Worm (Caenorhabditis elegans) whole organism, young adult: ENCODE results near the gene pgl-2.

ENCODE experiments used
- B0336.3 ChIP-seq: fragments of 200-800 bp; sonication (Bioruptor generic); IDR thresholded peaks from 2 replicates; pipeline ENCODE4 v1.3.6; 2022; ENCODE audit warnings: missing genetic modification characterization, missing compliant biosample characterization
- F10E7.11 ChIP-seq: sonication (generic microtip); optimal IDR thresholded peaks from 2 replicates; lab custom pipeline; 2017; ENCODE audit warnings: mild to moderate bottlenecking, missing genetic modification characterization, moderate library complexity, missing compliant biosample characterization
- F22D6.2 ChIP-seq: sonication (generic microtip); optimal IDR thresholded peaks from 2 replicates; lab custom pipeline; 2016; ENCODE audit warnings: mild to moderate bottlenecking, missing genetic modification characterization, missing compliant biosample characterization
- F37B4.10 ChIP-seq: fragments of 200-800 bp; sonication (Bioruptor generic); IDR thresholded peaks from 2 replicates; pipeline ENCODE4 v1.3.6; 2022; ENCODE audit warnings: missing genetic modification characterization, missing compliant biosample characterization
- F52B5.7 ChIP-seq: sonication (generic microtip); optimal IDR thresholded peaks from 2 replicates; lab custom pipeline; 2016; ENCODE audit warnings: mild to moderate bottlenecking, missing genetic modification characterization, missing compliant biosample characterization
- F55B11.4 ChIP-seq: sonication (generic microtip); optimal IDR thresholded peaks from 2 replicates; lab custom pipeline; 2016; ENCODE audit warnings: missing compliant biosample characterization, missing genetic modification characterization, borderline replicate concordance; ENCODE audit not compliant: insufficient read depth
- F57A8.1 ChIP-seq: fragments of 200-800 bp; sonication (Bioruptor generic); optimal IDR thresholded peaks from 2 replicates; lab custom pipeline; 2018; ENCODE audit warnings: mild to moderate bottlenecking, missing genetic modification characterization, moderate library complexity, missing compliant biosample characterization
- K12H6.12 ChIP-seq: fragments of 200-800 bp; sonication (Bioruptor generic); optimal IDR thresholded peaks from 2 replicates; lab custom pipeline; 2018; ENCODE audit warnings: mild to moderate bottlenecking, missing genetic modification characterization, missing compliant biosample characterization
- T07F8.4 ChIP-seq: sonication (generic microtip); optimal IDR thresholded peaks from 2 replicates; lab custom pipeline; 2016; ENCODE audit warnings: mild to moderate bottlenecking, missing genetic modification characterization, moderate library complexity, missing compliant biosample characterization
- ZK185.1 ChIP-seq: sonication (generic microtip); optimal IDR thresholded peaks from 2 replicates; lab custom pipeline; 2016; ENCODE audit warnings: mild to moderate bottlenecking, missing genetic modification characterization, missing compliant biosample characterization; ENCODE audit not compliant: poor library complexity, severe bottlenecking
- akir-1 ChIP-seq: fragments of 200-800 bp; sonication (Bioruptor generic); optimal IDR thresholded peaks from 2 replicates; lab custom pipeline; 2018; ENCODE audit warnings: mild to moderate bottlenecking, missing genetic modification characterization, moderate library complexity, missing compliant biosample characterization
- ama-1 ChIP-seq, 3 experiments: fragments of 150-350 bp in 1 of 3; sonication (generic microtip) in 2 of 3; optimal IDR thresholded peaks; 2 replicates each; lab custom pipeline; 2014 to 2018; ENCODE audit warnings: missing biosample characterization in 2 of 3, missing genetic modification characterization in 2 of 3, missing genetic modification reagents in 2 of 3
- aptf-3 ChIP-seq: fragments of 200-800 bp; sonication (Bioruptor generic); IDR thresholded peaks from 2 replicates; pipeline ENCODE4 v1.3.6; 2022; ENCODE audit warnings: missing genetic modification characterization, missing compliant biosample characterization
- attf-6 ChIP-seq: fragments of 200-800 bp; sonication (Bioruptor generic); IDR thresholded peaks from 2 replicates; pipeline ENCODE4 v1.3.6; 2022; ENCODE audit warnings: missing genetic modification reagents, missing genetic modification characterization, missing compliant biosample characterization
- bed-2 ChIP-seq: fragments of 200-800 bp; sonication (Bioruptor generic); IDR thresholded peaks from 2 replicates; pipeline ENCODE4 v1.3.6; 2022; ENCODE audit warnings: missing genetic modification reagents, missing genetic modification characterization, missing compliant biosample characterization
- ccch-3 ChIP-seq: fragments of 200-800 bp; sonication (Bioruptor generic); optimal IDR thresholded peaks from 2 replicates; lab custom pipeline; 2018; ENCODE audit warnings: mild to moderate bottlenecking, missing genetic modification characterization, missing compliant biosample characterization
- cebp-1 ChIP-seq, 2 experiments: fragments of 200-800 bp in 1 of 2; sonication (Bioruptor generic) in 1 of 2; sonication (generic microtip) in 1 of 2; IDR thresholded peaks in 1 of 2; optimal IDR thresholded peaks in 1 of 2; 2 replicates each; pipeline versions ENCODE4 v1.3.6 to Lab custom; 2017 to 2022; ENCODE audit warnings: missing compliant biosample characterization in 2 of 2, missing genetic modification characterization in 2 of 2, mild to moderate bottlenecking in 1 of 2, missing genetic modification reagents in 1 of 2, moderate library complexity in 1 of 2
- cebp-2 ChIP-seq: fragments of 200-800 bp; sonication (Bioruptor generic); IDR thresholded peaks from 2 replicates; pipeline ENCODE4 v1.3.6; 2022; ENCODE audit warnings: missing genetic modification characterization, missing compliant biosample characterization
- ceh-27 ChIP-seq: fragments of 200-800 bp; sonication (Bioruptor generic); optimal IDR thresholded peaks from 2 replicates; lab custom pipeline; 2018; ENCODE audit warnings: mild to moderate bottlenecking, missing genetic modification characterization, moderate library complexity, missing compliant biosample characterization
- efl-1 ChIP-seq: fragments of 150-350 bp; optimal IDR thresholded peaks from 2 replicates; lab custom pipeline; 2014; ENCODE audit warnings: missing biosample characterization, missing genetic modification reagents, missing genetic modification characterization
- egrh-3 ChIP-seq: fragments of 200-800 bp; sonication (Bioruptor generic); IDR thresholded peaks from 2 replicates; pipeline ENCODE4 v1.3.6; 2022; ENCODE audit warnings: missing genetic modification reagents, missing genetic modification characterization, missing compliant biosample characterization
- hlh-12 ChIP-seq: sonication (generic microtip); optimal IDR thresholded peaks from 2 replicates; lab custom pipeline; 2016; ENCODE audit warnings: missing genetic modification characterization, missing compliant biosample characterization
- hmg-1.2 ChIP-seq: fragments of 200-800 bp; sonication (Bioruptor generic); IDR thresholded peaks from 2 replicates; pipeline ENCODE4 v1.3.6; 2022; ENCODE audit warnings: missing genetic modification reagents, missing genetic modification characterization, missing compliant biosample characterization
- hsf-1 ChIP-seq: fragments of 200-800 bp; sonication (Bioruptor generic); IDR thresholded peaks from 2 replicates; pipeline ENCODE4 v1.3.6; 2022; ENCODE audit warnings: missing genetic modification reagents, missing genetic modification characterization, missing compliant biosample characterization
- lir-1 ChIP-seq: fragments of 200-800 bp; sonication (Bioruptor generic); conservative IDR thresholded peaks from 2 replicates; pipeline ENCODE4 v1.3.6; 2022; ENCODE audit warnings: missing genetic modification reagents, missing genetic modification characterization, missing compliant biosample characterization
- lsy-27 ChIP-seq: sonication (generic microtip); optimal IDR thresholded peaks from 2 replicates; lab custom pipeline; 2017; ENCODE audit warnings: missing genetic modification characterization, mild to moderate bottlenecking, missing compliant biosample characterization, antibody characterized with exemption, missing genotype, borderline replicate concordance; ENCODE audit not compliant: insufficient read depth
- madf-10 ChIP-seq: sonication (generic microtip); optimal IDR thresholded peaks from 2 replicates; lab custom pipeline; 2016; ENCODE audit warnings: mild to moderate bottlenecking, missing genetic modification characterization, missing compliant biosample characterization
- madf-6 ChIP-seq: fragments of 200-800 bp; sonication (Bioruptor generic); IDR thresholded peaks from 2 replicates; pipeline ENCODE4 v1.3.6; 2022; ENCODE audit warnings: missing genetic modification reagents, missing genetic modification characterization, missing compliant biosample characterization
- mes-4 ChIP-seq: sonication (generic microtip); optimal IDR thresholded peaks from 2 replicates; lab custom pipeline; 2016; ENCODE audit warnings: missing genotype, missing genetic modification characterization, missing compliant biosample characterization
- mxl-1 ChIP-seq: sonication (generic microtip); optimal IDR thresholded peaks from 2 replicates; lab custom pipeline; 2016; ENCODE audit warnings: missing genetic modification characterization, missing compliant biosample characterization
- nfyb-1 ChIP-seq: fragments of 200-800 bp; sonication (Bioruptor generic); IDR thresholded peaks from 2 replicates; pipeline ENCODE4 v1.3.6; 2022; ENCODE audit warnings: missing genetic modification reagents, missing genetic modification characterization, missing compliant biosample characterization
- nhr-120 ChIP-seq: fragments of 200-800 bp; sonication (Bioruptor generic); IDR thresholded peaks from 2 replicates; pipeline ENCODE4 v1.3.6; 2022; ENCODE audit warnings: missing genetic modification characterization, missing compliant biosample characterization
- nhr-27 ChIP-seq: fragments of 200-800 bp; sonication (Bioruptor generic); optimal IDR thresholded peaks from 2 replicates; lab custom pipeline; 2018; ENCODE audit warnings: mild to moderate bottlenecking, missing genetic modification characterization, moderate library complexity, missing compliant biosample characterization
- nhr-80 ChIP-seq: sonication (generic microtip); optimal IDR thresholded peaks from 2 replicates; lab custom pipeline; 2016; ENCODE audit warnings: missing genetic modification characterization, missing compliant biosample characterization
- pbrm-1 ChIP-seq: fragments of 200-800 bp; sonication (Bioruptor generic); IDR thresholded peaks from 2 replicates; pipeline ENCODE4 v1.3.6; 2022; ENCODE audit warnings: missing genetic modification reagents, missing genetic modification characterization, missing compliant biosample characterization
- rcor-1 ChIP-seq: fragments of 200-800 bp; sonication (Bioruptor generic); IDR thresholded peaks from 2 replicates; pipeline ENCODE4 v1.3.6; 2022; ENCODE audit warnings: missing genetic modification reagents, missing genetic modification characterization, missing compliant biosample characterization
- repo-1 ChIP-seq: sonication (generic microtip); optimal IDR thresholded peaks from 2 replicates; lab custom pipeline; 2017; ENCODE audit warnings: mild to moderate bottlenecking, missing genetic modification characterization, missing compliant biosample characterization
- rpc-1 ChIP-seq, 2 experiments: fragments of 150-350 bp in 1 of 2; sonication (generic microtip) in 1 of 2; optimal IDR thresholded peaks; 2 replicates each; lab custom pipeline; 2014 to 2018; ENCODE audit warnings: missing biosample characterization in 1 of 2, missing genetic modification characterization in 1 of 2, missing genetic modification reagents in 1 of 2, missing genotype in 1 of 2
- sea-2 ChIP-seq: fragments of 200-800 bp; sonication (Bioruptor generic); IDR thresholded peaks from 2 replicates; pipeline ENCODE4 v1.3.6; 2022; ENCODE audit warnings: missing genetic modification characterization, missing compliant biosample characterization
- snpc-1.3 ChIP-seq: sonication (generic microtip); optimal IDR thresholded peaks from 2 replicates; lab custom pipeline; 2017; ENCODE audit warnings: missing genetic modification characterization, mild to moderate bottlenecking, missing compliant biosample characterization, antibody characterized with exemption, moderate library complexity, missing genotype, missing genetic modification reagents; ENCODE audit not compliant: insufficient read depth
- somi-1 ChIP-seq: fragments of 200-800 bp; sonication (Bioruptor generic); optimal IDR thresholded peaks from 2 replicates; lab custom pipeline; 2018; ENCODE audit warnings: mild to moderate bottlenecking, missing genetic modification characterization, missing compliant biosample characterization
- sptf-2 ChIP-seq: fragments of 200-800 bp; sonication (Bioruptor generic); optimal IDR thresholded peaks from 2 replicates; lab custom pipeline; 2018; ENCODE audit warnings: mild to moderate bottlenecking, missing genetic modification characterization, missing compliant biosample characterization
- xnd-1 ChIP-seq: sonication (generic microtip); optimal IDR thresholded peaks from 2 replicates; lab custom pipeline; 2016; ENCODE audit warnings: missing genotype, missing genetic modification reagents, missing genetic modification characterization, missing compliant biosample characterization
- zfh-2 ChIP-seq: fragments of 200-800 bp; sonication (Bioruptor generic); conservative IDR thresholded peaks from 2 replicates; pipeline ENCODE4 v1.3.6; 2022; ENCODE audit warnings: missing genetic modification reagents, missing genetic modification characterization, missing compliant biosample characterization
- ztf-22 ChIP-seq: fragments of 200-800 bp; sonication (Bioruptor generic); optimal IDR thresholded peaks from 2 replicates; lab custom pipeline; 2018; ENCODE audit warnings: mild to moderate bottlenecking, missing genetic modification characterization, moderate library complexity, missing compliant biosample characterization
- ztf-25 ChIP-seq: fragments of 200-800 bp; sonication (Bioruptor generic); IDR thresholded peaks from 2 replicates; pipeline ENCODE4 v1.3.6; 2022; ENCODE audit warnings: missing genetic modification reagents, missing genetic modification characterization, missing compliant biosample characterization
- ztf-28 ChIP-seq: fragments of 200-800 bp; sonication (Bioruptor generic); IDR thresholded peaks from 2 replicates; pipeline ENCODE4 v1.3.6; 2022; ENCODE audit warnings: missing genetic modification reagents, missing genetic modification characterization, missing compliant biosample characterization
- ztf-6 ChIP-seq: fragments of 200-800 bp; sonication (Bioruptor generic); IDR thresholded peaks from 2 replicates; pipeline ENCODE4 v1.3.6; 2022; ENCODE audit warnings: missing genetic modification reagents, missing genetic modification characterization, missing compliant biosample characterization

Gene pgl-2

DNA sequence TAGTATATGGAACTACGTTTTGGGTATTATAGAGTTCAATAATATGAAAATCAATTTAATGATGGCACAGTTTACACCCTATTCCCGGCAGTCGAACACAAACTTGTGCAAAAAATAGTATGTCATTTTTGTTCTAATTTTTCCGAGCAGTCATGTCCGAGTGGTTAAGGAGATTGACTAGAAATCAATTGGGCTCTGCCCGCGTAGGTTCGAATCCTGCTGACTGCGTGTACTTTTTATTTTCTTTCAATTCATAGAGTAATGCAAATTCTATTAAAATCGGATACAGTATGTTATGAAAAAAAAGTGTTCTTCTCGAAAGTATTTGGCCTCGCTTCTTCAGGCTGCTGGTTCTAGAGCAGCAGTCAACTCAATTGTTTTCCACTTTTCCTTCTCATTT is 29.2 kb downstream of the pgl-2 start (continued):
- TF ChIP-seq lir-1 (GFP tag; lab: Robert Waterston, UW) = no peak
- TF ChIP-seq nhr-120 = no peak
- peak; percentile 56 for TF ChIP-seq hmg-1.2 (GFP tag; lab: Robert Waterston, UW)
- no peak for TF ChIP-seq ceh-27 (GFP tag; lab: Kevin White, UChicago)
- no peak for TF ChIP-seq xnd-1 (tag; lab: Kevin White, UChicago)
- TF ChIP-seq B0336.3 = no peak
- TF ChIP-seq cebp-1 (GFP tag; IDR thresholded peaks at IDR 0.05; lab: Robert Waterston, UW) = no peak
- no peak for TF ChIP-seq cebp-1 (tag; optimal IDR thresholded peaks at IDR 0.05; lab: Kevin White, UChicago)
- no peak for TF ChIP-seq nfyb-1 (GFP tag; lab: Robert Waterston, UW)
- TF ChIP-seq ama-1 (optimal IDR thresholded peaks at IDR 0.05; lab: Kevin White, UChicago) = no peak
- TF ChIP-seq ama-1 (GFP tag; optimal IDR thresholded peaks at IDR 0.05; lab: Kevin White, UChicago) = peak in 1 of 2 experiments; percentile 28
- TF ChIP-seq T07F8.4 (tag; lab: Kevin White, UChicago) = peak; percentile 25
- TF ChIP-seq ztf-6 (GFP tag; lab: Robert Waterston, UW) = no peak
- TF ChIP-seq F57A8.1 (GFP tag; lab: Kevin White, UChicago) = no peak
- no peak for TF ChIP-seq lsy-27
- no peak for TF ChIP-seq K12H6.12 (tag; lab: Kevin White, UChicago)
- TF ChIP-seq mxl-1 (tag; lab: Kevin White, UChicago) = no peak
- TF ChIP-seq hsf-1 (GFP tag; lab: Robert Waterston, UW) = 0 out of 2 replicates have a peak, but pooled peaks have one; percentile 36
- no peak for TF ChIP-seq rcor-1
- no peak for TF ChIP-seq sptf-2 (GFP tag; lab: Kevin White, UChicago)
- TF ChIP-seq F52B5.7 = no peak
- TF ChIP-seq sea-2 (GFP tag; lab: Robert Waterston, UW) = no peak
- TF ChIP-seq somi-1 = no peak
- no peak for TF ChIP-seq bed-2 (GFP tag; lab: Robert Waterston, UW)
- no peak for TF ChIP-seq efl-1 (GFP tag; lab: Kevin White, UChicago)
- no peak for TF ChIP-seq F55B11.4 (tag; lab: Kevin White, UChicago)
- peak; percentile 43 for TF ChIP-seq ZK185.1 (tag; lab: Kevin White, UChicago)
- no peak for TF ChIP-seq aptf-3
- TF ChIP-seq madf-6 = no peak; the same call in 1 of the 2 replicates
- TF ChIP-seq pbrm-1 = peak; percentile 46; the same call in 1 of the 2 replicates
- peak; percentile 33 for TF ChIP-seq madf-10
- TF ChIP-seq cebp-2 (GFP tag; lab: Robert Waterston, UW) = no peak
- TF ChIP-seq ztf-28 (GFP tag; lab: Robert Waterston, UW) = 0 out of 2 replicates have a peak, but pooled peaks have one; percentile 8
- no peak for TF ChIP-seq repo-1 (tag; lab: Kevin White, UChicago)
- TF ChIP-seq attf-6 = no peak
- no peak for TF ChIP-seq akir-1 (GFP tag; lab: Kevin White, UChicago)
- no peak for TF ChIP-seq hlh-12 (tag; lab: Kevin White, UChicago)
- no peak for TF ChIP-seq nhr-27 (tag; lab: Kevin White, UChicago)
- TF ChIP-seq rpc-1 (optimal IDR thresholded peaks at IDR 0.05; lab: Kevin White, UChicago) = peak; percentile 78
- TF ChIP-seq rpc-1 (tag; optimal IDR thresholded peaks at IDR 0.05; lab: Kevin White, UChicago) = peak; percentile 88
- TF ChIP-seq ccch-3 (GFP tag; lab: Kevin White, UChicago) = no peak
- no peak for TF ChIP-seq F22D6.2 (tag; lab: Kevin White, UChicago)
- peak; percentile 39 for TF ChIP-seq snpc-1.3
- TF ChIP-seq nhr-80 (tag; lab: Kevin White, UChicago) = no peak
- no peak for TF ChIP-seq mes-4 (tag; lab: Kevin White, UChicago)
- TF ChIP-seq ztf-22 = no peak
- no peak for TF ChIP-seq zfh-2 (GFP tag; lab: Robert Waterston, UW)
- no peak for TF ChIP-seq F10E7.11 (tag; lab: Kevin White, UChicago)
- no peak for TF ChIP-seq egrh-3 (GFP tag; lab: Robert Waterston, UW)
- TF ChIP-seq ztf-25 (GFP tag; lab: Robert Waterston, UW) = peak; percentile 85
- no peak for TF ChIP-seq F37B4.10 (GFP tag; lab: Robert Waterston, UW)
